Fruit fly (Drosophila melanogaster) whole organism, embryonic: Measurements from ENCODE around the gene Naam.

Experiments used
- CG10147 ChIP-seq: fragments of 200-800 bp; sonication (Bioruptor generic); optimal IDR thresholded peaks from 2 replicates; lab custom pipeline; 2019; ENCODE audit warnings: missing biosample characterization, mild to moderate bottlenecking, missing genetic modification characterization, moderate library complexity
- CG10321 ChIP-seq: fragments of 200-800 bp; sonication (Bioruptor generic); IDR thresholded peaks from 2 replicates; pipeline ENCODE4 v1.3.6; 2022; ENCODE audit warnings: missing biosample characterization, missing genetic modification characterization
- CG10366 ChIP-seq: fragments of 200-800 bp; sonication (Bioruptor generic); IDR thresholded peaks from 2 replicates; pipeline ENCODE4 v1.3.6; 2022; ENCODE audit warnings: missing biosample characterization, missing genetic modification characterization
- CG10543 ChIP-seq: fragments of 200-800 bp; sonication (Bioruptor generic); optimal IDR thresholded peaks from 3 replicates; lab custom pipeline; 2017; ENCODE audit warnings: missing biosample characterization, mild to moderate bottlenecking, missing genetic modification characterization, moderate library complexity
- CG11456 ChIP-seq: fragments of 200-800 bp; sonication (Bioruptor generic); IDR thresholded peaks from 3 replicates; pipeline ENCODE4 v1.3.6; 2022; ENCODE audit warnings: missing biosample characterization, missing genetic modification characterization
- CG12104 ChIP-seq: fragments of 200-800 bp; sonication (Bioruptor generic); optimal IDR thresholded peaks from 3 replicates; lab custom pipeline; 2016; ENCODE audit warnings: missing biosample characterization, missing genetic modification characterization
- CG12769 ChIP-seq: fragments of 200-800 bp; sonication (Bioruptor generic); optimal IDR thresholded peaks from 2 replicates; lab custom pipeline; 2019; ENCODE audit warnings: missing biosample characterization, mild to moderate bottlenecking, missing genetic modification characterization, moderate library complexity
- CG16863 ChIP-seq: fragments of 200-800 bp; sonication (Bioruptor generic); optimal IDR thresholded peaks from 3 replicates; lab custom pipeline; 2016; ENCODE audit warnings: missing biosample characterization, missing genetic modification characterization
- CG17359 ChIP-seq: fragments of 200-800 bp; sonication (Bioruptor generic); optimal IDR thresholded peaks from 3 replicates; lab custom pipeline; 2018; ENCODE audit warnings: missing biosample characterization, mild to moderate bottlenecking, missing genetic modification characterization, moderate library complexity
- CG32767 ChIP-seq: fragments of 200-800 bp; sonication (Bioruptor generic); IDR thresholded peaks from 2 replicates; pipeline ENCODE4 v1.3.6; 2022; ENCODE audit warnings: missing biosample characterization, missing genetic modification characterization
- CG33557 ChIP-seq: fragments of 200-800 bp; sonication (Bioruptor generic); optimal IDR thresholded peaks from 2 replicates; lab custom pipeline; 2019; ENCODE audit warnings: missing biosample characterization, mild to moderate bottlenecking, missing genetic modification characterization, moderate library complexity
- CG34422 ChIP-seq: fragments of 200-800 bp; sonication (Bioruptor generic); IDR thresholded peaks from 3 replicates; pipeline ENCODE4 v1.3.6; 2022; ENCODE audit warnings: missing biosample characterization, missing genetic modification characterization
- CG4820 ChIP-seq: fragments of 200-800 bp; sonication (Bioruptor generic); optimal IDR thresholded peaks from 3 replicates; lab custom pipeline; 2016; ENCODE audit warnings: missing biosample characterization, missing genetic modification characterization
- CG5953 ChIP-seq: fragments of 200-800 bp; sonication (Bioruptor generic); IDR thresholded peaks from 2 replicates; pipeline ENCODE4 v1.3.6; 2022; ENCODE audit warnings: missing biosample characterization, missing genetic modification characterization
- CG6689 ChIP-seq: fragments of 200-800 bp; sonication (Bioruptor generic); IDR thresholded peaks from 2 replicates; pipeline ENCODE4 v1.3.6; 2022; ENCODE audit warnings: missing biosample characterization, missing genetic modification characterization
- CG6765 ChIP-seq: fragments of 200-800 bp; sonication (Bioruptor generic); optimal IDR thresholded peaks from 3 replicates; lab custom pipeline; 2017; ENCODE audit warnings: missing biosample characterization, mild to moderate bottlenecking, missing genetic modification characterization
- CG7271 ChIP-seq: fragments of 200-800 bp; sonication (Bioruptor generic); optimal IDR thresholded peaks from 2 replicates; lab custom pipeline; 2018; ENCODE audit warnings: missing biosample characterization, mild to moderate bottlenecking, missing genetic modification characterization, moderate library complexity
- CG7357 ChIP-seq: fragments of 200-800 bp; sonication (Bioruptor generic); IDR thresholded peaks from 3 replicates; pipeline ENCODE4 v1.3.6; 2022; ENCODE audit warnings: missing biosample characterization, missing genetic modification characterization
- CG8290 ChIP-seq, 3 experiments: fragments of 200-800 bp; sonication (Bioruptor generic); optimal IDR thresholded peaks; 2 replicates each; lab custom pipeline; 2016 to 2019; ENCODE audit warnings: missing biosample characterization in 3 of 3, missing genetic modification characterization in 3 of 3, mild to moderate bottlenecking in 2 of 3, moderate library complexity in 1 of 3
- CG8359 ChIP-seq: fragments of 200-800 bp; sonication (Bioruptor generic); optimal IDR thresholded peaks from 2 replicates; lab custom pipeline; 2017; ENCODE audit warnings: missing biosample characterization, mild to moderate bottlenecking, missing genetic modification characterization, borderline replicate concordance
- CG9727 ChIP-seq: fragments of 200-800 bp; sonication (Bioruptor generic); optimal IDR thresholded peaks from 3 replicates; lab custom pipeline; 2017; ENCODE audit warnings: missing biosample characterization, mild to moderate bottlenecking, missing genetic modification characterization
- CrebB ChIP-seq: fragments of 200-800 bp; sonication (Bioruptor generic); optimal IDR thresholded peaks from 3 replicates; lab custom pipeline; 2018; ENCODE audit warnings: missing biosample characterization, mild to moderate bottlenecking, missing genetic modification characterization
- D19A ChIP-seq: fragments of 200-800 bp; optimal IDR thresholded peaks from 3 replicates; lab custom pipeline; 2019; ENCODE audit warnings: missing biosample characterization, mild to moderate bottlenecking, missing genetic modification characterization, moderate library complexity
- D19B ChIP-seq: fragments of 200-800 bp; sonication (Bioruptor generic); optimal IDR thresholded peaks from 2 replicates; lab custom pipeline; 2017; ENCODE audit warnings: missing biosample characterization, mild to moderate bottlenecking, missing genetic modification characterization
- E2f1 ChIP-seq: fragments of 200-800 bp; sonication (Bioruptor generic); IDR thresholded peaks from 2 replicates; pipeline ENCODE4 v1.3.6; 2022; ENCODE audit warnings: missing biosample characterization, missing genetic modification characterization
- Ets97D ChIP-seq: fragments of 200-800 bp; sonication (Bioruptor generic); optimal IDR thresholded peaks from 3 replicates; lab custom pipeline; 2016; ENCODE audit warnings: missing biosample characterization, missing genetic modification characterization
- HLH3B ChIP-seq: fragments of 200-800 bp; sonication (Bioruptor generic); IDR thresholded peaks from 2 replicates; pipeline ENCODE4 v1.3.6; 2022; ENCODE audit warnings: missing biosample characterization, missing genetic modification characterization
- HLH4C ChIP-seq: fragments of 200-800 bp; sonication (Bioruptor generic); IDR thresholded peaks from 3 replicates; pipeline ENCODE4 v1.3.6; 2022; ENCODE audit warnings: missing biosample characterization, missing genetic modification characterization; ENCODE audit not compliant: partially characterized antibody
- Hand ChIP-seq: fragments of 200-800 bp; sonication (Bioruptor generic); optimal IDR thresholded peaks from 2 replicates; lab custom pipeline; 2017; ENCODE audit warnings: mild to moderate bottlenecking, missing biosample characterization, missing genetic modification reagents, missing genetic modification characterization
- MTF-1 ChIP-seq: fragments of 200-800 bp; sonication (Bioruptor generic); optimal IDR thresholded peaks from 2 replicates; lab custom pipeline; 2018; ENCODE audit warnings: missing biosample characterization, mild to moderate bottlenecking, missing genetic modification characterization, borderline replicate concordance
- Poxn ChIP-seq: fragments of 200-800 bp; sonication (Bioruptor generic); IDR thresholded peaks from 2 replicates; pipeline ENCODE4 v1.3.6; 2022; ENCODE audit warnings: missing biosample characterization, missing genetic modification characterization
- Sry-δ ChIP-seq: fragments of 200-800 bp; sonication (Bioruptor generic); optimal IDR thresholded peaks from 2 replicates; lab custom pipeline; 2016; ENCODE audit warnings: missing biosample characterization, missing genetic modification characterization
- cad ChIP-seq: fragments of >200 bp; optimal IDR thresholded peaks from 2 replicates; lab custom pipeline; 2017; ENCODE audit warnings: missing biosample characterization, missing genetic modification characterization
- da ChIP-seq: fragments of 200-800 bp; sonication (Bioruptor generic); optimal IDR thresholded peaks from 2 replicates; lab custom pipeline; 2016; ENCODE audit warnings: missing biosample characterization, missing genetic modification characterization
- fd3F ChIP-seq: fragments of 200-800 bp; sonication (Bioruptor generic); optimal IDR thresholded peaks from 2 replicates; lab custom pipeline; 2018; ENCODE audit warnings: missing biosample characterization, mild to moderate bottlenecking, missing genetic modification characterization, moderate library complexity
- ftz-f1 ChIP-seq: fragments of 200-800 bp; sonication (Bioruptor generic); optimal IDR thresholded peaks from 2 replicates; lab custom pipeline; 2016; ENCODE audit warnings: missing biosample characterization, missing genetic modification characterization
- gsb ChIP-seq: fragments of 200-800 bp; sonication (Bioruptor generic); IDR thresholded peaks from 2 replicates; pipeline ENCODE4 v1.3.6; 2022; ENCODE audit warnings: missing biosample characterization, missing genetic modification characterization
- her ChIP-seq: fragments of 200-800 bp; sonication (Bioruptor generic); optimal IDR thresholded peaks from 2 replicates; lab custom pipeline; 2016; ENCODE audit warnings: missing biosample characterization, missing genetic modification characterization
- jigr1 ChIP-seq: fragments of 200-800 bp; sonication (Bioruptor generic); IDR thresholded peaks from 3 replicates; pipeline ENCODE4 v1.3.6; 2022; ENCODE audit warnings: missing biosample characterization, missing genetic modification characterization
- lbe ChIP-seq: fragments of 200-800 bp; sonication (Bioruptor generic); optimal IDR thresholded peaks from 2 replicates; lab custom pipeline; 2016; ENCODE audit warnings: missing biosample characterization, mild to moderate bottlenecking, missing genetic modification characterization
- lov ChIP-seq, 2 experiments: fragments of 200-800 bp in 1 of 2; fragments of >200 bp in 1 of 2; sonication (Bioruptor generic) in 1 of 2; IDR thresholded peaks in 1 of 2; optimal IDR thresholded peaks in 1 of 2; 2 replicates in 1 of 2; 3 replicates in 1 of 2; pipeline versions ENCODE4 v1.3.6 to Lab custom; 2017 to 2022; ENCODE audit warnings: missing biosample characterization in 1 of 2, missing genetic modification characterization in 1 of 2
- mam ChIP-seq: fragments of 200-800 bp; sonication (Bioruptor generic); optimal IDR thresholded peaks from 3 replicates; lab custom pipeline; 2016; ENCODE audit warnings: missing biosample characterization, missing genetic modification characterization
- nmo ChIP-seq: fragments of 200-800 bp; sonication (Bioruptor generic); optimal IDR thresholded peaks from 2 replicates; lab custom pipeline; 2018; ENCODE audit warnings: missing biosample characterization, mild to moderate bottlenecking, missing genetic modification characterization, moderate library complexity
- pan ChIP-seq, 4 experiments: fragments of >200 bp in 3 of 4; fragments of 200-800 bp in 1 of 4; sonication (Bioruptor generic) in 1 of 4; optimal IDR thresholded peaks in 3 of 4; IDR thresholded peaks in 1 of 4; 2 replicates each; pipeline versions ENCODE4 v1.3.6 to Lab custom; 2017 to 2022; ENCODE audit warnings: missing biosample characterization in 2 of 4, missing genetic modification characterization in 2 of 4, mixed read lengths in 1 of 4
- pnt ChIP-seq: fragments of 200-800 bp; sonication (Bioruptor generic); optimal IDR thresholded peaks from 3 replicates; lab custom pipeline; 2016; ENCODE audit warnings: missing biosample characterization, missing genetic modification characterization
- ro ChIP-seq: fragments of 200-800 bp; sonication (Bioruptor generic); IDR thresholded peaks from 2 replicates; pipeline ENCODE4 v1.3.6; 2022; ENCODE audit warnings: missing biosample characterization, missing genetic modification characterization
- slbo ChIP-seq: fragments of 200-800 bp; sonication (Bioruptor generic); IDR thresholded peaks from 2 replicates; pipeline ENCODE4 v1.3.6; 2022; ENCODE audit warnings: missing biosample characterization, missing genetic modification characterization
- sr ChIP-seq: fragments of 200-800 bp; sonication (Bioruptor generic); IDR thresholded peaks from 3 replicates; pipeline ENCODE4 v1.3.6; 2022; ENCODE audit warnings: missing biosample characterization, missing genetic modification characterization
- z ChIP-seq: fragments of 200-800 bp; sonication (Bioruptor generic); IDR thresholded peaks from 3 replicates; pipeline ENCODE4 v1.3.6; 2022; ENCODE audit warnings: missing biosample characterization, missing genetic modification characterization

Gene Naam

DNA sequence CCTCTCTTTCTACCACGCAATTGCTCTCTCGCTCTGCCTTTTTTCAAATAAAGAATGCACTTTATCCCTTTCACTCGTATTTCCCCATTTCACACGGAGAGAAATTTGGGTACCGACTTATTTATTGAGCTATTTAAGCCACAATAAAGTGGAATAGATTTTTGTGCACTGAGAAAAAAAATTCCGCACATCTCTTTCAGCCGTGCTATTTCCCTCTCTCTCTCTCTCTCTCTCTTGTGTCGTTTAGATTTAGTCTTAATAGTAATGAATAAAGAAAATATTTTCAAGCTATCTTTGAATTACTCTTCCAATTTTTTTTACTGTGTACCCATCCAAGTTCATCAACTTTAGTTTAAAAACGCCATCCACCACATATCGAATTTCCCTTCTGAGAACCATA, 47.6 kb upstream of the Naam start (continued):
- 0 out of 3 replicates have a peak, but pooled peaks have one; percentile 62 for TF ChIP-seq CG11456 (GFP tag; lab: Robert Waterston, UW)
- no peak for TF ChIP-seq MTF-1 (GFP tag; lab: Kevin White, UChicago)
- TF ChIP-seq mam (GFP tag; lab: Kevin White, UChicago) = peak; percentile 56
- no peak for TF ChIP-seq Hand (GFP tag; lab: Kevin White, UChicago)
- no peak for TF ChIP-seq cad (GFP tag; lab: Kevin White, UChicago)
- TF ChIP-seq CG32767 (GFP tag; lab: Robert Waterston, UW) = no peak
- 0 out of 2 replicates have a peak, but pooled peaks have one; percentile 20 for TF ChIP-seq gsb (GFP tag; lab: Robert Waterston, UW)
- TF ChIP-seq CG34422 (GFP tag; lab: Robert Waterston, UW) = peak; percentile 74; the same call in 2 of the 3 replicates
- no peak for TF ChIP-seq jigr1 (GFP tag; lab: Robert Waterston, UW)
- peak; percentile 63 for TF ChIP-seq HLH3B (GFP tag; lab: Robert Waterston, UW)
- TF ChIP-seq da (GFP tag; lab: Kevin White, UChicago) = no peak
- peak; percentile 58; the same call in 2 of the 3 replicates for TF ChIP-seq CG7357 (GFP tag; lab: Robert Waterston, UW)
- peak; percentile 26 for TF ChIP-seq her
- peak; percentile 45 for TF ChIP-seq CG4820 (GFP tag; lab: Kevin White, UChicago)
- no peak for TF ChIP-seq CG5953 (GFP tag; lab: Robert Waterston, UW)
- TF ChIP-seq Ets97D (GFP tag; lab: Kevin White, UChicago) = peak; percentile 36
- TF ChIP-seq CG6689 (GFP tag; lab: Robert Waterston, UW) = peak; percentile 54
- no peak for TF ChIP-seq lbe
- no peak for TF ChIP-seq pan (optimal IDR thresholded peaks at IDR 0.05; lab: Kevin White, UChicago)
- TF ChIP-seq pan (GFP tag; optimal IDR thresholded peaks at IDR 0.05 in 1 of 2, IDR thresholded peaks at IDR 0.05 in 1 of 2) = peak in 1 of 2 experiments; percentile 62
- peak; percentile 45 for TF ChIP-seq CG12769
- no peak for TF ChIP-seq D19B (GFP tag; lab: Kevin White, UChicago)
- peak; percentile 53 for TF ChIP-seq E2f1 (GFP tag; lab: Robert Waterston, UW)
- peak; percentile 37; the same call in 1 of the 2 replicates for TF ChIP-seq CG10321 (GFP tag; lab: Robert Waterston, UW)
- no peak for TF ChIP-seq CG6765 (GFP tag; lab: Kevin White, UChicago)
- TF ChIP-seq CG7271 (tag; lab: Kevin White, UChicago) = no peak
- TF ChIP-seq nmo (GFP tag; lab: Kevin White, UChicago) = peak; percentile 75
- peak; percentile 65 for TF ChIP-seq CG10366
- TF ChIP-seq CG33557 (GFP tag; lab: Kevin White, UChicago) = no peak
- no peak for TF ChIP-seq CrebB
- no peak for TF ChIP-seq lov (optimal IDR thresholded peaks at IDR 0.05; lab: Kevin White, UChicago)
- TF ChIP-seq lov (GFP tag; IDR thresholded peaks at IDR 0.05; lab: Robert Waterston, UW) = 0 out of 3 replicates have a peak, but pooled peaks have one; percentile 33
- TF ChIP-seq CG8290 (GFP tag; optimal IDR thresholded peaks at IDR 0.05; lab: Kevin White, UChicago) = no peak
- no peak for TF ChIP-seq CG8290 (tag; optimal IDR thresholded peaks at IDR 0.05; lab: Kevin White, UChicago)
- TF ChIP-seq CG12104 (GFP tag; lab: Kevin White, UChicago) = no peak
- TF ChIP-seq HLH4C (GFP tag; lab: Robert Waterston, UW) = no peak
- TF ChIP-seq CG8359 (GFP tag; lab: Kevin White, UChicago) = no peak
- TF ChIP-seq fd3F (GFP tag; lab: Kevin White, UChicago) = no peak
- TF ChIP-seq ro (GFP tag; lab: Robert Waterston, UW) = 0 out of 2 replicates have a peak, but pooled peaks have one; percentile 17
- TF ChIP-seq Poxn (GFP tag; lab: Robert Waterston, UW) = 0 out of 2 replicates have a peak, but pooled peaks have one; percentile 39
- TF ChIP-seq CG10147 (GFP tag; lab: Kevin White, UChicago) = no peak
- TF ChIP-seq pnt (GFP tag; lab: Kevin White, UChicago) = peak; percentile 57
- TF ChIP-seq CG10543 = no peak
- TF ChIP-seq D19A (tag; lab: Kevin White, UChicago) = peak; percentile 39
- no peak for TF ChIP-seq sr
- peak; percentile 42 for TF ChIP-seq CG9727
- TF ChIP-seq slbo = peak; percentile 69
- TF ChIP-seq CG17359 (tag; lab: Kevin White, UChicago) = peak; percentile 60
- peak; percentile 49 for TF ChIP-seq CG16863 (GFP tag; lab: Kevin White, UChicago)
- TF ChIP-seq z = no peak
- no peak for TF ChIP-seq ftz-f1 (GFP tag; lab: Kevin White, UChicago)
- TF ChIP-seq Sry-δ (GFP tag; lab: Kevin White, UChicago) = peak; percentile 5
